2 worm cellular contexts compared by ENCODE assay signal in the genomic region with DNA sequence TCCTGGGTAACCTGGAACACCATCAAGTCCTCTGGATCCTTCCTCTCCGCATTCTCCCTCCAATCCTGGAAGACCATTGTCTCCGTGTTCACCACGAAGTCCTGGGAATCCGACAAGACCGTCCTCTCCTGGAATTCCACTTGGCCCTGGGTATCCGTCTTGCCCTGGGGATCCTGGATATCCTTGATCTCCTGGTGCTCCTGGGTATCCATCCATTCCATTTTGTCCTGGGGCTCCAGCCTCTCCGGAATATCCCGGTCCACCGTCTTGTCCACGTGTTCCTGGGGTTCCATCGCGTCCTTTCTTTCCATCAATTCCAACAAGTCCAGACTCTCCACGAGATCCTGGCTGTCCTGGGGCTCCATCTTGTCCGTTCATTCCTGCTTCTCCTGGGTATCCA.
TF ChIP-seq lines count a peak whose summit lies in the region.

No protein-coding gene starts in this region.

TF ChIP-seq in whole organism, early embryonic, 17 proteins besides CTCF, POLR2A, EP300 and RAD21:
- no peak for TF ChIP-seq F13C5.2 (tag; optimal IDR thresholded peaks at IDR 0.05; lab: Kevin White, UChicago)
- TF ChIP-seq B0310.2 (tag; optimal IDR thresholded peaks at IDR 0.05; lab: Kevin White, UChicago): no peak
- TF ChIP-seq sea-1 (GFP tag; conservative IDR thresholded peaks at IDR 0.05; lab: Robert Waterston, UW): 0 out of 2 replicates have a peak, but pooled peaks have one; percentile 13
- no peak for TF ChIP-seq tra-4 (tag; optimal IDR thresholded peaks at IDR 0.05; lab: Kevin White, UChicago)
- TF ChIP-seq tbx-37 (GFP tag; conservative IDR thresholded peaks at IDR 0.05; lab: Robert Waterston, UW): no peak
- TF ChIP-seq hmbx-1 (tag; optimal IDR thresholded peaks at IDR 0.05; lab: Kevin White, UChicago): no peak
- no peak for TF ChIP-seq hnd-1 (tag; optimal IDR thresholded peaks at IDR 0.05; lab: Kevin White, UChicago)
- no peak for TF ChIP-seq hmg-4 (GFP tag; optimal IDR thresholded peaks at IDR 0.05; lab: Kevin White, UChicago)

TF ChIP-seq in whole organism, young adult, 124 proteins besides CTCF, POLR2A, EP300 and RAD21:
- no peak for TF ChIP-seq madf-10 (tag; optimal IDR thresholded peaks at IDR 0.05; lab: Kevin White, UChicago)
- peak; percentile 29; the same call in 1 of the 2 replicates for TF ChIP-seq zfh-2 (GFP tag; conservative IDR thresholded peaks at IDR 0.05; lab: Robert Waterston, UW)
